Fruit fly (Drosophila melanogaster) whole organism, embryonic: ENCODE data around the gene Flad1.

ENCODE experiments used
- Atf3 ChIP-seq: fragments of 200-800 bp; sonication (Bioruptor generic); optimal IDR thresholded peaks from 3 replicates; lab custom pipeline; 2016; ENCODE audit warnings: missing biosample characterization, missing genetic modification characterization
- CG10147 ChIP-seq: fragments of 200-800 bp; sonication (Bioruptor generic); optimal IDR thresholded peaks from 2 replicates; lab custom pipeline; 2019; ENCODE audit warnings: missing biosample characterization, mild to moderate bottlenecking, missing genetic modification characterization, moderate library complexity
- CG10431 ChIP-seq: fragments of 200-800 bp; sonication (Bioruptor generic); optimal IDR thresholded peaks from 3 replicates; lab custom pipeline; 2018; ENCODE audit warnings: missing biosample characterization, mild to moderate bottlenecking, missing genetic modification characterization
- CG10654 ChIP-seq: fragments of 200-800 bp; sonication (Bioruptor generic); optimal IDR thresholded peaks from 2 replicates; lab custom pipeline; 2016; ENCODE audit warnings: missing biosample characterization, missing genetic modification characterization
- CG11696 ChIP-seq: fragments of 200-800 bp; sonication (Bioruptor generic); IDR thresholded peaks from 2 replicates; pipeline ENCODE4 v1.3.6; 2022; ENCODE audit warnings: missing biosample characterization, missing genetic modification characterization
- CG14014 ChIP-seq: fragments of 200-800 bp; sonication (Bioruptor generic); IDR thresholded peaks from 2 replicates; pipeline ENCODE4 v1.3.6; 2022; ENCODE audit warnings: missing biosample characterization, missing genetic modification characterization
- CG15269 ChIP-seq: fragments of 200-800 bp; sonication (Bioruptor generic); optimal IDR thresholded peaks from 2 replicates; lab custom pipeline; 2018; ENCODE audit warnings: missing biosample characterization, mild to moderate bottlenecking, missing genetic modification characterization, moderate library complexity
- CG15514 ChIP-seq: fragments of 200-800 bp; sonication (Bioruptor generic); optimal IDR thresholded peaks from 3 replicates; lab custom pipeline; 2017; ENCODE audit warnings: missing biosample characterization, missing genetic modification characterization, mild to moderate bottlenecking, moderate library complexity, missing genetic modification reagents
- CG15696 ChIP-seq: fragments of 200-800 bp; sonication (Bioruptor generic); optimal IDR thresholded peaks from 2 replicates; lab custom pipeline; 2019; ENCODE audit warnings: missing biosample characterization, mild to moderate bottlenecking, missing genetic modification characterization, moderate library complexity
- CG16813 ChIP-seq: fragments of 200-800 bp; sonication (Bioruptor generic); IDR thresholded peaks from 3 replicates; pipeline ENCODE4 v1.3.6; 2022; ENCODE audit warnings: missing biosample characterization, missing genetic modification characterization; ENCODE audit not compliant: partially characterized antibody
- CG2712 ChIP-seq: fragments of 200-800 bp; optimal IDR thresholded peaks from 3 replicates; lab custom pipeline; 2019; ENCODE audit warnings: missing biosample characterization, mild to moderate bottlenecking, missing genetic modification characterization, moderate library complexity
- CG33213 ChIP-seq: fragments of 200-800 bp; sonication (Bioruptor generic); optimal IDR thresholded peaks from 3 replicates; lab custom pipeline; 2016; ENCODE audit warnings: missing biosample characterization, missing genetic modification characterization
- CG34422 ChIP-seq: fragments of 200-800 bp; sonication (Bioruptor generic); IDR thresholded peaks from 3 replicates; pipeline ENCODE4 v1.3.6; 2022; ENCODE audit warnings: missing biosample characterization, missing genetic modification characterization
- CG6654 ChIP-seq: fragments of 200-800 bp; sonication (Bioruptor generic); optimal IDR thresholded peaks from 2 replicates; lab custom pipeline; 2017; ENCODE audit warnings: missing biosample characterization, mild to moderate bottlenecking, missing genetic modification characterization
- CG7357 ChIP-seq: fragments of 200-800 bp; sonication (Bioruptor generic); IDR thresholded peaks from 3 replicates; pipeline ENCODE4 v1.3.6; 2022; ENCODE audit warnings: missing biosample characterization, missing genetic modification characterization
- CkIIα-i1 ChIP-seq: fragments of 200-800 bp; sonication (Bioruptor generic); IDR thresholded peaks from 2 replicates; pipeline ENCODE4 v1.3.6; 2022; ENCODE audit warnings: missing biosample characterization, missing genetic modification characterization
- Deaf1 ChIP-seq: fragments of 200-800 bp; optimal IDR thresholded peaks from 3 replicates; lab custom pipeline; 2019; ENCODE audit warnings: missing biosample characterization, mild to moderate bottlenecking, missing genetic modification characterization, moderate library complexity
- Dll ChIP-seq: fragments of 200-800 bp; sonication (Bioruptor generic); IDR thresholded peaks from 4 replicates; pipeline ENCODE4 v1.3.6; 2022; ENCODE audit warnings: missing biosample characterization, missing genetic modification characterization; ENCODE audit not compliant: partially characterized antibody
- Gsc ChIP-seq: fragments of 200-800 bp; sonication (Bioruptor generic); IDR thresholded peaks from 2 replicates; pipeline ENCODE4 v1.3.6; 2022; ENCODE audit warnings: missing biosample characterization, missing genetic modification characterization
- MESR4 ChIP-seq: fragments of 200-800 bp; sonication (Bioruptor generic); optimal IDR thresholded peaks from 2 replicates; lab custom pipeline; 2018; ENCODE audit warnings: missing biosample characterization, mild to moderate bottlenecking, missing genetic modification characterization, moderate library complexity
- Nf-YB ChIP-seq: fragments of 200-800 bp; sonication (Bioruptor generic); optimal IDR thresholded peaks from 3 replicates; lab custom pipeline; 2019; ENCODE audit warnings: missing biosample characterization, mild to moderate bottlenecking, missing genetic modification characterization, moderate library complexity
- Pdp1 ChIP-seq, 2 experiments: fragments of 200-800 bp; sonication (Bioruptor generic); optimal IDR thresholded peaks; 3 replicates each; lab custom pipeline; 2016; ENCODE audit warnings: missing biosample characterization in 2 of 2, missing genetic modification characterization in 2 of 2, mild to moderate bottlenecking in 1 of 2, moderate library complexity in 1 of 2
- Spps ChIP-seq: fragments of 200-800 bp; sonication (Bioruptor generic); optimal IDR thresholded peaks from 2 replicates; lab custom pipeline; 2018; ENCODE audit warnings: missing biosample characterization, mild to moderate bottlenecking, missing genetic modification characterization
- TFAM ChIP-seq: fragments of 200-800 bp; sonication (Bioruptor generic); optimal IDR thresholded peaks from 2 replicates; lab custom pipeline; 2017; ENCODE audit warnings: missing biosample characterization, missing genetic modification characterization, inconsistent platforms
- abd-A ChIP-seq: fragments of 200-800 bp; sonication (Bioruptor generic); optimal IDR thresholded peaks from 3 replicates; lab custom pipeline; 2019; ENCODE audit warnings: missing biosample characterization, mild to moderate bottlenecking, missing genetic modification characterization, moderate library complexity
- aop ChIP-seq: fragments of 200-800 bp; sonication (Bioruptor generic); IDR thresholded peaks from 2 replicates; pipeline ENCODE4 v1.3.6; 2022; ENCODE audit warnings: missing biosample characterization, missing genetic modification characterization
- ase ChIP-seq: fragments of 200-800 bp; sonication (Bioruptor generic); IDR thresholded peaks from 3 replicates; pipeline ENCODE4 v1.3.6; 2022; ENCODE audit warnings: missing biosample characterization, missing genetic modification characterization
- ash1 ChIP-seq: fragments of 200-800 bp; sonication (Bioruptor generic); optimal IDR thresholded peaks from 2 replicates; lab custom pipeline; 2018; ENCODE audit warnings: missing biosample characterization, mild to moderate bottlenecking, missing genetic modification characterization
- bowl ChIP-seq: fragments of 200-800 bp; sonication (Bioruptor generic); IDR thresholded peaks from 2 replicates; pipeline ENCODE4 v1.3.6; 2022; ENCODE audit warnings: missing biosample characterization, missing genetic modification characterization
- bsh ChIP-seq, 2 experiments: fragments of 200-800 bp; sonication (Bioruptor generic); optimal IDR thresholded peaks; 2 replicates each; lab custom pipeline; 2017 to 2018; ENCODE audit warnings: mild to moderate bottlenecking in 2 of 2, missing biosample characterization in 2 of 2, missing genetic modification characterization in 2 of 2, moderate library complexity in 1 of 2
- caup ChIP-seq: fragments of 200-800 bp; sonication (Bioruptor generic); optimal IDR thresholded peaks from 3 replicates; lab custom pipeline; 2017; ENCODE audit warnings: missing biosample characterization, mild to moderate bottlenecking, missing genetic modification characterization, moderate library complexity; ENCODE audit not compliant: severe bottlenecking
- croc ChIP-seq: fragments of 200-800 bp; sonication (Bioruptor generic); conservative IDR thresholded peaks from 3 replicates; pipeline ENCODE4 v1.3.6; 2022; ENCODE audit warnings: missing biosample characterization, missing genetic modification characterization
- dimm ChIP-seq: fragments of 200-800 bp; sonication (Bioruptor generic); IDR thresholded peaks from 2 replicates; pipeline ENCODE4 v1.3.6; 2022; ENCODE audit warnings: missing biosample characterization, missing genetic modification characterization
- dpn ChIP-seq, 2 experiments: fragments of 200-800 bp; sonication (Bioruptor generic); optimal IDR thresholded peaks; 3 replicates each; lab custom pipeline; 2016; ENCODE audit warnings: missing biosample characterization in 2 of 2, missing genetic modification characterization in 2 of 2
- gro ChIP-seq: fragments of 200-800 bp; sonication (Bioruptor generic); optimal IDR thresholded peaks from 2 replicates; lab custom pipeline; 2016; ENCODE audit warnings: missing biosample characterization, missing genetic modification characterization
- gsb ChIP-seq: fragments of 200-800 bp; sonication (Bioruptor generic); IDR thresholded peaks from 2 replicates; pipeline ENCODE4 v1.3.6; 2022; ENCODE audit warnings: missing biosample characterization, missing genetic modification characterization
- hkb ChIP-seq, 2 experiments: fragments of 200-800 bp in 1 of 2; fragments of >200 bp in 1 of 2; sonication (Bioruptor generic) in 1 of 2; IDR thresholded peaks in 1 of 2; optimal IDR thresholded peaks in 1 of 2; 2 replicates each; pipeline versions ENCODE4 v1.3.6 to Lab custom; 2017 to 2022; ENCODE audit warnings: missing biosample characterization in 1 of 2, missing genetic modification characterization in 1 of 2
- insv ChIP-seq, 2 experiments: fragments of 200-800 bp; sonication (Bioruptor generic); optimal IDR thresholded peaks; 3 replicates each; lab custom pipeline; 2016 to 2018; ENCODE audit warnings: missing biosample characterization in 2 of 2, missing genetic modification characterization in 2 of 2
- knrl ChIP-seq: fragments of 200-800 bp; sonication (Bioruptor generic); IDR thresholded peaks from 3 replicates; pipeline ENCODE4 v1.3.6; 2022; ENCODE audit warnings: missing biosample characterization, missing genetic modification characterization; ENCODE audit not compliant: partially characterized antibody
- nom ChIP-seq: fragments of 200-800 bp; sonication (Bioruptor generic); optimal IDR thresholded peaks from 2 replicates; lab custom pipeline; 2017; ENCODE audit warnings: missing biosample characterization, missing genetic modification characterization, mild to moderate bottlenecking, moderate library complexity, missing genetic modification reagents
- odd ChIP-seq: fragments of 200-800 bp; sonication (Bioruptor generic); optimal IDR thresholded peaks from 2 replicates; lab custom pipeline; 2017; ENCODE audit warnings: missing biosample characterization, mild to moderate bottlenecking, missing genetic modification characterization
- pfk ChIP-seq: fragments of 200-800 bp; sonication (Bioruptor generic); optimal IDR thresholded peaks from 2 replicates; lab custom pipeline; 2018; ENCODE audit warnings: missing biosample characterization, mild to moderate bottlenecking, missing genetic modification characterization, moderate library complexity
- pho ChIP-seq: fragments of 200-800 bp; sonication (Bioruptor generic); optimal IDR thresholded peaks from 2 replicates; lab custom pipeline; 2016; ENCODE audit warnings: missing biosample characterization, missing genetic modification characterization
- scrt ChIP-seq: fragments of 200-800 bp; sonication (Bioruptor generic); optimal IDR thresholded peaks from 2 replicates; lab custom pipeline; 2018; ENCODE audit warnings: missing biosample characterization, mild to moderate bottlenecking, missing genetic modification characterization, moderate library complexity
- sens-2 ChIP-seq: fragments of 200-800 bp; sonication (Bioruptor generic); IDR thresholded peaks from 2 replicates; pipeline ENCODE4 v1.3.6; 2022; ENCODE audit warnings: missing biosample characterization, missing genetic modification characterization
- tll ChIP-seq, 2 experiments: fragments of 200-800 bp in 1 of 2; fragments of >200 bp in 1 of 2; sonication (Bioruptor generic) in 1 of 2; optimal IDR thresholded peaks; 2 replicates each; lab custom pipeline; 2017 to 2019; ENCODE audit warnings: missing biosample characterization in 2 of 2, missing genetic modification characterization in 2 of 2, mild to moderate bottlenecking in 1 of 2, moderate library complexity in 1 of 2
- tup ChIP-seq: fragments of 200-800 bp; sonication (Bioruptor generic); optimal IDR thresholded peaks from 2 replicates; lab custom pipeline; 2016; ENCODE audit warnings: missing biosample characterization, mild to moderate bottlenecking, missing genetic modification characterization, moderate library complexity
- zen ChIP-seq: fragments of 200-800 bp; sonication (Bioruptor generic); optimal IDR thresholded peaks from 3 replicates; lab custom pipeline; 2018; ENCODE audit warnings: missing biosample characterization, mild to moderate bottlenecking, missing genetic modification characterization, moderate library complexity

Flad1 gene

DNA sequence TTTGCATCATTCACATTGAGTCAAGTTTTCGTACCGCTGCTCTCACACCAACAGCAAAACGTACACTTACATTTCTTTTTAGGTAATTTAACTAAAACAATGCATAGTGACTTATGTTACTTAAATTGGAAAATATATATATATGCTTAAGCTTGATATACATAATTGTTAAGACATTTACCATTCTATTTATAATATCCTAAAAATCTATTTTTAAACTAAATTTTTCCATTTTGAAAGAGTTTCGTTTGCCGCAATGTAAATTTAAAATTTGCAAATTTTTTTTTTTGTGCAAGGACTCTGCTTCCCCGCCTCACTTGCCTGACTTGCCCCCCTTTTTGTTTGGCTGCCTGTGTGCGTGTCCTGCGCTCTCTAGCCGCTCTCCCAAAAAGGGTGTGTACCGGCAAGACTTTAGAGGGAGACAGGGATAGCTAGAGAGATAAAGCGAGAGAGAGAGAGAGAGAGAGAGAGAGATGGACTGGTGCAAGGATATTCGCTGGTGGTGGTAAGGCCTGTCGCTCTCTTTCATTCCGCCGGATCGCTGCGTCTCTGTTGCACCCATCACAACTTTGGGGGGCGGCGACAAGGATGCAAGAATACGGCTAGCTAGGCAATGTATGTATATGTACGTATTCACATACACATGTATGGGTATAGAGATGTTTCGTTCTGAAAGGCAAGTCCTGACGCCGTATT is 34.7 kb upstream of the Flad1 start (continued):
- TF ChIP-seq dpn (GFP tag; optimal IDR thresholded peaks at IDR 0.05; lab: Kevin White, UChicago): no peak
- TF ChIP-seq CG15696: no peak
- TF ChIP-seq CG11696 (GFP tag; lab: Robert Waterston, UW): no peak
- TF ChIP-seq CG15269: peak; percentile 61
- no peak for TF ChIP-seq dimm (GFP tag; lab: Robert Waterston, UW)
- TF ChIP-seq ash1 (GFP tag; lab: Kevin White, UChicago): no peak
- no peak for TF ChIP-seq nom (GFP tag; lab: Kevin White, UChicago)
- TF ChIP-seq CG16813 (GFP tag; lab: Robert Waterston, UW): no peak
- no peak for TF ChIP-seq CG10431 (GFP tag; lab: Kevin White, UChicago)
- TF ChIP-seq abd-A (tag; lab: Kevin White, UChicago): peak; percentile 49
- no peak for TF ChIP-seq Spps
- no peak for TF ChIP-seq odd (GFP tag; lab: Kevin White, UChicago)
- TF ChIP-seq tup (GFP tag; lab: Kevin White, UChicago): no peak
- no peak for TF ChIP-seq knrl (GFP tag; lab: Robert Waterston, UW)
- no peak for TF ChIP-seq pfk
- TF ChIP-seq Dll (GFP tag; lab: Robert Waterston, UW): no peak
- no peak for TF ChIP-seq aop (GFP tag; lab: Robert Waterston, UW)
- peak; percentile 60 for TF ChIP-seq CG10147 (GFP tag; lab: Kevin White, UChicago)
- TF ChIP-seq tll (GFP tag; optimal IDR thresholded peaks at IDR 0.05; lab: Kevin White, UChicago): peak in 1 of 2 experiments; percentile 47
- no peak for TF ChIP-seq gsb (GFP tag; lab: Robert Waterston, UW)
- TF ChIP-seq Atf3 (GFP tag; lab: Kevin White, UChicago): no peak
- TF ChIP-seq bsh (GFP tag; optimal IDR thresholded peaks at IDR 0.05; lab: Kevin White, UChicago): peak in 1 of 2 experiments; percentile 63
- peak; percentile 76 for TF ChIP-seq Nf-YB
- TF ChIP-seq gro (GFP tag; lab: Kevin White, UChicago): no peak
- no peak for TF ChIP-seq bowl (GFP tag; lab: Robert Waterston, UW)
- TF ChIP-seq CkIIα-i1: no peak
- no peak for TF ChIP-seq TFAM (GFP tag; lab: Kevin White, UChicago)
- peak; percentile 57 for TF ChIP-seq CG2712 (tag; lab: Kevin White, UChicago)
- TF ChIP-seq scrt: peak; percentile 28
- no peak for TF ChIP-seq CG14014 (GFP tag; lab: Robert Waterston, UW)
- no peak for TF ChIP-seq hkb (optimal IDR thresholded peaks at IDR 0.05; lab: Kevin White, UChicago)
- TF ChIP-seq hkb (GFP tag; IDR thresholded peaks at IDR 0.05; lab: Robert Waterston, UW): 0 out of 2 replicates have a peak, but pooled peaks have one; percentile 27
- no peak for TF ChIP-seq croc (GFP tag; lab: Robert Waterston, UW)
- TF ChIP-seq Pdp1 (GFP tag; optimal IDR thresholded peaks at IDR 0.05; lab: Kevin White, UChicago): no peak
- TF ChIP-seq CG7357 (GFP tag; lab: Robert Waterston, UW): peak; percentile 40; the same call in 1 of the 3 replicates
- TF ChIP-seq caup: peak; percentile 24
- TF ChIP-seq Deaf1 (tag; lab: Kevin White, UChicago): peak; percentile 48
- no peak for TF ChIP-seq MESR4 (GFP tag; lab: Kevin White, UChicago)
- TF ChIP-seq insv (GFP tag; optimal IDR thresholded peaks at IDR 0.05; lab: Kevin White, UChicago): peak in 1 of 2 experiments; percentile 45
- no peak for TF ChIP-seq sens-2
- TF ChIP-seq CG33213 (GFP tag; lab: Kevin White, UChicago): no peak
- TF ChIP-seq ase (GFP tag; lab: Robert Waterston, UW): no peak
- no peak for TF ChIP-seq CG6654 (GFP tag; lab: Kevin White, UChicago)
- TF ChIP-seq Gsc: no peak
- no peak for TF ChIP-seq CG34422 (GFP tag; lab: Robert Waterston, UW)
- no peak for TF ChIP-seq pho (GFP tag; lab: Kevin White, UChicago)
- TF ChIP-seq CG15514 (GFP tag; lab: Kevin White, UChicago): peak; percentile 23
- TF ChIP-seq zen: no peak
- no peak for TF ChIP-seq CG10654 (GFP tag; lab: Kevin White, UChicago)
